Worm (Caenorhabditis elegans) whole organism, early embryonic: Measurements from ENCODE around the gene sre-3.

ENCODE experiments used
- B0310.2 ChIP-seq: sonication (generic microtip); optimal IDR thresholded peaks from 2 replicates; lab custom pipeline; 2016; ENCODE audit warnings: mild to moderate bottlenecking, missing genetic modification characterization, missing compliant biosample characterization
- F13C5.2 ChIP-seq: sonication (generic microtip); optimal IDR thresholded peaks from 2 replicates; lab custom pipeline; 2017; ENCODE audit warnings: mild to moderate bottlenecking, missing genetic modification characterization, inconsistent platforms, missing compliant biosample characterization
- aly-1 ChIP-seq: sonication (generic microtip); optimal IDR thresholded peaks from 2 replicates; lab custom pipeline; 2016; ENCODE audit warnings: missing genetic modification characterization, missing compliant biosample characterization
- ama-1 ChIP-seq: fragments of 150-350 bp; optimal IDR thresholded peaks from 2 replicates; lab custom pipeline; 2014
- ceh-13 ChIP-seq: fragments of 200-800 bp; sonication (Bioruptor generic); optimal IDR thresholded peaks from 2 replicates; lab custom pipeline; 2018; ENCODE audit warnings: mild to moderate bottlenecking, missing genetic modification characterization, missing compliant biosample characterization
- ceh-36 ChIP-seq: sonication (generic microtip); optimal IDR thresholded peaks from 2 replicates; lab custom pipeline; 2016; ENCODE audit warnings: missing genetic modification characterization, inconsistent platforms, missing compliant biosample characterization
- ets-7 ChIP-seq: sonication (generic microtip); optimal IDR thresholded peaks from 2 replicates; lab custom pipeline; 2016; ENCODE audit warnings: missing genotype, missing genetic modification characterization, missing compliant biosample characterization
- flt-1 ChIP-seq: fragments of 200-800 bp; sonication (Bioruptor generic); IDR thresholded peaks from 2 replicates; pipeline ENCODE4 v1.3.6; 2022; ENCODE audit warnings: missing genetic modification characterization, missing compliant biosample characterization
- hmbx-1 ChIP-seq: sonication (generic microtip); optimal IDR thresholded peaks from 2 replicates; lab custom pipeline; 2016; ENCODE audit warnings: mild to moderate bottlenecking, missing genetic modification characterization, missing compliant biosample characterization
- hmg-4 ChIP-seq: fragments of 200-800 bp; sonication (Bioruptor generic); optimal IDR thresholded peaks from 2 replicates; lab custom pipeline; 2018; ENCODE audit warnings: mild to moderate bottlenecking, missing genetic modification characterization, missing compliant biosample characterization
- hnd-1 ChIP-seq: sonication (generic microtip); optimal IDR thresholded peaks from 2 replicates; lab custom pipeline; 2016; ENCODE audit warnings: missing genetic modification characterization, missing compliant biosample characterization
- pes-1 ChIP-seq: fragments of 200-800 bp; sonication (Bioruptor generic); IDR thresholded peaks from 2 replicates; pipeline ENCODE4 v1.3.6; 2022; ENCODE audit warnings: missing genetic modification reagents, missing genetic modification characterization, missing compliant biosample characterization
- scrt-1 ChIP-seq: fragments of 200-800 bp; sonication (Bioruptor generic); IDR thresholded peaks from 2 replicates; pipeline ENCODE4 v1.3.6; 2022; ENCODE audit warnings: missing genetic modification characterization, missing compliant biosample characterization
- sea-1 ChIP-seq: fragments of 200-800 bp; sonication (Bioruptor generic); conservative IDR thresholded peaks from 2 replicates; pipeline ENCODE4 v1.3.6; 2022; ENCODE audit warnings: missing genetic modification characterization, missing compliant biosample characterization
- tbx-11 ChIP-seq: fragments of 200-800 bp; sonication (Bioruptor generic); IDR thresholded peaks from 2 replicates; pipeline ENCODE4 v1.3.6; 2022; ENCODE audit warnings: missing genetic modification characterization, missing compliant biosample characterization
- tbx-37 ChIP-seq: fragments of 200-800 bp; sonication (Bioruptor generic); conservative IDR thresholded peaks from 2 replicates; pipeline ENCODE4 v1.3.6; 2022; ENCODE audit warnings: missing genetic modification reagents, missing genetic modification characterization, missing compliant biosample characterization
- tra-4 ChIP-seq: sonication (generic microtip); optimal IDR thresholded peaks from 2 replicates; lab custom pipeline; 2017; ENCODE audit warnings: missing genetic modification characterization, missing compliant biosample characterization

sre-3 gene

DNA sequence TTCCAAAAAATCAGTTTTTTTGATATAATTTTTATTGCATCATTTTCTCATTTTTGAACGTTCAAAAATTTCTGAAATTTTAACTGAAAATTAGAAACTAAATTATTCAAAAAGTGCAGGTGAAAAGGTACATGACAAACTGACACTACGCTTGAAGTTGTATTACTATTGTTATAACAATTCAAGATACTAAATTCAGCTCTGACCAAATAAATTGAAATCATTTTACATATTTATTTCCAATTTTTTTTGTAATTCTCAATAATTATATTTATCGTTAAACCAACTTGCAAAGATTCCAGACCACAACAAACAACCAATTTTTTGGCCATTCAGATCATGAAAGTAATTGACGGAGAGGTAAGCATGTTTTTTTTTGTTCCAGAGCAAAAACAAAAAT lies at the start of gene sre-3:
sre-3 (plus strand) TSS at position 301 of the 400 bp plus-strand sequence.
- TF ChIP-seq scrt-1 (GFP tag; lab: Robert Waterston, UW) (no peak), flt-1 (no peak), hmg-4 (GFP tag; lab: Kevin White, UChicago) (no peak), pes-1 (GFP tag; lab: Robert Waterston, UW) (no peak), ceh-13 (GFP tag; lab: Kevin White, UChicago) (no peak), tra-4 (tag; lab: Kevin White, UChicago) (no peak), ets-7 (tag; lab: Kevin White, UChicago) (no peak), ceh-36 (tag; lab: Kevin White, UChicago) (no peak), F13C5.2 (tag; lab: Kevin White, UChicago) (no peak), tbx-37 (GFP tag; lab: Robert Waterston, UW) (no peak)

DNA sequence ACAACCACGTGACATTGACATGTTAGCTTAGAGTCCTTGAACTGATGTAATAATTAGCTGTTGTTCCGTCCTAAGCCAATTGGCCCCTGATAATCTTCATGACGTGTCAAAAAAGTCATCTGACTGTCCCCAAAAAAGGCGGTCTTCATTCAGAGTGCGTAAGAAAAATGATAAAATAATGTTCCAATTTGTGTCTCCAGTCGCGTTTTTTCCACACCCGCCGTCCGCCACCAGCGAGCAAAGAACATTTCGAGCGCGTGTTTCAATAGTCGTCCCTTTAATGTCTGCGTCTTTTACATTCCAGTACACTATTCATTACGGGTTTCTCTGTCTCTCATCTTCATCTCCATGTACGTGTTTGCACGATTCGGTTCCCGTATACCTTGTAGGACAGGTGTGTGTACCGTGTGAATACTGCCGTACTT lies 48.1 kb upstream of the sre-3 start:
- TF ChIP-seq ceh-13 (GFP tag; lab: Kevin White, UChicago) (no peak), hmg-4 (GFP tag; lab: Kevin White, UChicago) (no peak), hnd-1 (no peak), hmbx-1 (tag; lab: Kevin White, UChicago) (no peak), aly-1 (tag; lab: Kevin White, UChicago) (no peak), ceh-36 (tag; lab: Kevin White, UChicago) (no peak), tbx-11 (GFP tag; lab: Robert Waterston, UW) (no peak), pes-1 (GFP tag; lab: Robert Waterston, UW) (no peak), F13C5.2 (tag; lab: Kevin White, UChicago) (no peak), sea-1 (GFP tag; lab: Robert Waterston, UW) (no peak)

DNA sequence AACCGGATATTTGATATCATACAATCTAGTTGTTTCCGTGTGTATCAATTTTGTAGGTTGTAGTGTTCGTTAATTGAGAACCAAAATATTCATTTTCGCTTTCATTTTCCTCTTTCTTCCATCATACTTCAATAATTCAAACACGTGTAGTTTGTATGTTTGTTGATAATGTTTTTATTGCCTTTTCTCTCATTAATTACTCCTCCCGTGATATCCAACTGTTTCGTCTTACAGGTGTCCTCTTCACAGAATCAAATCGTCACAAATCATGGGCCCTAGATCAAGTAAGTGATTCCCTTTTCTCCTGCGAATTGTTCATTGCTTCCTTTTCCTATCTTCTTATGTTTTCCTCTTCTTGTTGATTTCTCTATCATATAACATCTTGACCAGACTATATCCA lies 46.5 kb upstream of the sre-3 start, which contains the start of gene nhr-21:
nhr-21 (plus strand) TSS at position 235 of the 400 bp plus-strand sequence.
- TF ChIP-seq ceh-13 (GFP tag; lab: Kevin White, UChicago): no peak
- TF ChIP-seq flt-1: no peak
- TF ChIP-seq pes-1 (GFP tag; lab: Robert Waterston, UW): no peak
- no peak for TF ChIP-seq hmbx-1 (tag; lab: Kevin White, UChicago)
- no peak for TF ChIP-seq ets-7 (tag; lab: Kevin White, UChicago)
- TF ChIP-seq tbx-11 (GFP tag; lab: Robert Waterston, UW): no peak
- no peak for TF ChIP-seq tra-4 (tag; lab: Kevin White, UChicago)
- TF ChIP-seq ama-1: no peak
- TF ChIP-seq sea-1 (GFP tag; lab: Robert Waterston, UW): no peak
- TF ChIP-seq hnd-1: no peak
- no peak for TF ChIP-seq aly-1 (tag; lab: Kevin White, UChicago)
- no peak for TF ChIP-seq B0310.2
- TF ChIP-seq F13C5.2 (tag; lab: Kevin White, UChicago): no peak
- no peak for TF ChIP-seq hmg-4 (GFP tag; lab: Kevin White, UChicago)
- TF ChIP-seq ceh-36 (tag; lab: Kevin White, UChicago): no peak
- no peak for TF ChIP-seq scrt-1 (GFP tag; lab: Robert Waterston, UW)
- TF ChIP-seq tbx-37 (GFP tag; lab: Robert Waterston, UW): no peak

ce11 chrII:7340703-7341102 lies 44.8 kb upstream of the sre-3 start:
- TF ChIP-seq ceh-13 (GFP tag; lab: Kevin White, UChicago): no peak
- no peak for TF ChIP-seq F13C5.2 (tag; lab: Kevin White, UChicago)
- TF ChIP-seq tbx-11 (GFP tag; lab: Robert Waterston, UW): no peak
- no peak for TF ChIP-seq hmbx-1 (tag; lab: Kevin White, UChicago)
- TF ChIP-seq B0310.2: no peak
- no peak for TF ChIP-seq ama-1

DNA sequence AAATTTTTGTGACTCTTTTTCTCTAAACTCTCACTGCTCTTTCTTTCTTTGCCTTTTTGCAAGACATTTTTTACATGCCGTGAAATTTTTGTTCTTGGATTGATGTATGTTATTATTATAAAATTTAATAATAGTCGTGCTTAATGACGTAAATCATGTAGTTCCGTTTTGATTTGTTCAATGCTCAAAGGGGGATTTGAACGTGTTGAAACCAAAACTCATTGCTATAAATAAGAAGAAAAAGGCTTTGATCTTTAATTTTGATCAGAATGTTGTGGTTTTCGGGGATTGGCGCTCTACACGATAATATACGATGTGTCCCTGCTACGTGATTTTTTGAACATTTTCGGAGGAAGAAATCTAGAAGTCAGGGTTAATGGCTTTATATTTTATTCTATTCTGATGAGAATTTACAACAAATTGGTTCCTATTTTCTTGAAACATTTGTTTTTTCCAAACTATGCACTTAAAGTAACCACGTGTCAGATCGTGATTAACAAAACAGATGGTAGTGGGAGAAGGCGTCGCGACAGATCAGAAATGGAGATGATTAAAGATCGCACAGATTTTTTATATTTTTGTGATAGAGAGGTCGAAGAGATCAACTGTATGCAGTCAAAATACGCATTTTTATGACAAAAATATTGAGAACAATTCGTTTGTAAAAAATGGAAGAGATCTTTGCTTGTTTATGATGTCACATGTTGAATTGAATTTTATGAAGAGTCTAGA lies 43.8 kb upstream of the sre-3 start:
- TF ChIP-seq hmg-4 (GFP tag; lab: Kevin White, UChicago) (no peak), tbx-11 (GFP tag; lab: Robert Waterston, UW) (no peak), tbx-37 (GFP tag; lab: Robert Waterston, UW) (no peak), sea-1 (GFP tag; lab: Robert Waterston, UW) (no peak), tra-4 (tag; lab: Kevin White, UChicago) (no peak), F13C5.2 (tag; lab: Kevin White, UChicago) (no peak), hnd-1 (no peak), ets-7 (tag; lab: Kevin White, UChicago) (no peak), aly-1 (tag; lab: Kevin White, UChicago) (no peak), scrt-1 (GFP tag; lab: Robert Waterston, UW) (no peak), hmbx-1 (tag; lab: Kevin White, UChicago) (no peak), flt-1 (no peak)

- TF ChIP-seq scrt-1 (GFP tag; lab: Robert Waterston, UW) (no peak), hmg-4 (GFP tag; lab: Kevin White, UChicago) (no peak), pes-1 (GFP tag; lab: Robert Waterston, UW) (no peak), F13C5.2 (tag; lab: Kevin White, UChicago) (no peak), tra-4 (tag; lab: Kevin White, UChicago) (no peak), hmbx-1 (tag; lab: Kevin White, UChicago) (no peak), flt-1 (no peak), sea-1 (GFP tag; lab: Robert Waterston, UW) (no peak), ceh-36 (tag; lab: Kevin White, UChicago) (no peak), B0310.2 (no peak), tbx-37 (GFP tag; lab: Robert Waterston, UW) (no peak), ets-7 (tag; lab: Kevin White, UChicago) (no peak), aly-1 (tag; lab: Kevin White, UChicago) (no peak), ama-1 (no peak), hnd-1 (no peak), ceh-13 (GFP tag; lab: Kevin White, UChicago) (no peak), tbx-11 (GFP tag; lab: Robert Waterston, UW) (no peak)
These were observed 42.7 kb upstream of the sre-3 start for ce11 chrII:7342884-7343283.

DNA sequence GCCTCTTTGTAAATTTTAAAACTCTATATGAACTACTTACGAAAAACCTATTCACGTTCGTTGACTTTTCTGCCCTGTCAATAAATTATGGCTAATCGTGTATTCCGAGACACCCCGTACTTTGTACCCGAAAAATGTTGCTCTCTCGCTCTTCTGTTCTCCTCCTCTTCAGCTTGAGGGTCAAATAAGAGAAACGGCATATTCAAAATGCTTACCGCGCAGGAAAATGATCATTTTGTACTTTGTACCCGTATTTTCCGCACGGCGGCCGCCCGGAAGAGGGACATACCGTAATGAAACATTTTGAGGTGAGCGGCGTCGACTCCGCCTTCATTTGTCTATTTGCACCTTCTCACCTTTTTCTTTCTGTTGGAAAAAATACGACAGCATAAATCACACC lies 41.9 kb upstream of the sre-3 start:
- TF ChIP-seq ama-1 (no peak), pes-1 (GFP tag; lab: Robert Waterston, UW) (no peak), ceh-13 (GFP tag; lab: Kevin White, UChicago) (no peak), flt-1 (no peak), sea-1 (GFP tag; lab: Robert Waterston, UW) (no peak), hmg-4 (GFP tag; lab: Kevin White, UChicago) (no peak), hmbx-1 (tag; lab: Kevin White, UChicago) (no peak), tra-4 (tag; lab: Kevin White, UChicago) (no peak), B0310.2 (no peak), F13C5.2 (tag; lab: Kevin White, UChicago) (no peak), aly-1 (tag; lab: Kevin White, UChicago) (no peak), tbx-37 (GFP tag; lab: Robert Waterston, UW) (no peak), hnd-1 (no peak), ets-7 (tag; lab: Kevin White, UChicago) (no peak), tbx-11 (GFP tag; lab: Robert Waterston, UW) (no peak), scrt-1 (GFP tag; lab: Robert Waterston, UW) (no peak)
